Fruit fly (Drosophila melanogaster) whole organism: Measurements from ENCODE around the gene unk.

Source experiments
- EcR ChIP-seq, 2 experiments: fragments of >200 bp; optimal IDR thresholded peaks; 2 replicates each; lab custom pipeline; 2017; ENCODE audit warnings: missing biosample characterization in 2 of 2, missing genetic modification characterization in 2 of 2, missing genetic modification reagents in 2 of 2
- pan ChIP-seq: fragments of >200 bp; optimal IDR thresholded peaks from 2 replicates; lab custom pipeline; 2017
- psq ChIP-seq: fragments of >200 bp; optimal IDR thresholded peaks from 2 replicates; lab custom pipeline; 2017
- usp ChIP-seq: fragments of >200 bp; optimal IDR thresholded peaks from 2 replicates; lab custom pipeline; 2017; ENCODE audit warnings: missing biosample characterization, missing genetic modification characterization, mixed read lengths

dm6 chr3R:23144654-23145053 lies 13.0 kb downstream of the unk start:
- no peak for TF ChIP-seq pan (lab: Kevin White, UChicago)
- TF ChIP-seq psq (lab: Kevin White, UChicago): no peak
- TF ChIP-seq EcR (GFP tag; optimal IDR thresholded peaks at IDR 0.05; lab: Kevin White, UChicago): no peak
- TF ChIP-seq usp: no peak
